Worm (Caenorhabditis elegans) whole organism, young adult: ENCODE results near the gene F26G1.5.

Experiments
- B0336.3 ChIP-seq: fragments of 200-800 bp; sonication (Bioruptor generic); IDR thresholded peaks from 2 replicates; pipeline ENCODE4 v1.3.6; 2022; ENCODE audit warnings: missing genetic modification characterization, missing compliant biosample characterization
- F10E7.11 ChIP-seq: sonication (generic microtip); optimal IDR thresholded peaks from 2 replicates; lab custom pipeline; 2017; ENCODE audit warnings: mild to moderate bottlenecking, missing genetic modification characterization, moderate library complexity, missing compliant biosample characterization
- F37B4.10 ChIP-seq: fragments of 200-800 bp; sonication (Bioruptor generic); IDR thresholded peaks from 2 replicates; pipeline ENCODE4 v1.3.6; 2022; ENCODE audit warnings: missing genetic modification characterization, missing compliant biosample characterization
- F49E8.2 ChIP-seq: sonication (generic microtip); optimal IDR thresholded peaks from 3 replicates; lab custom pipeline; 2017; ENCODE audit warnings: missing genetic modification characterization, mild to moderate bottlenecking, missing compliant biosample characterization, antibody characterized with exemption, moderate library complexity; ENCODE audit not compliant: insufficient read depth
- Y53F4B.3 ChIP-seq: fragments of 200-800 bp; sonication (Bioruptor generic); IDR thresholded peaks from 2 replicates; pipeline ENCODE4 v1.3.6; 2022; ENCODE audit warnings: missing genetic modification reagents, missing genetic modification characterization, missing compliant biosample characterization
- Y67H2A.10 ChIP-seq: fragments of 200-800 bp; sonication (Bioruptor generic); conservative IDR thresholded peaks from 2 replicates; pipeline ENCODE4 v1.3.6; 2022; ENCODE audit warnings: missing genetic modification reagents, missing genetic modification characterization, missing compliant biosample characterization
- ama-1 ChIP-seq, 3 experiments: fragments of 150-350 bp in 1 of 3; sonication (generic microtip) in 2 of 3; optimal IDR thresholded peaks; 2 replicates each; lab custom pipeline; 2014 to 2018; ENCODE audit warnings: missing biosample characterization in 2 of 3, missing genetic modification characterization in 2 of 3, missing genetic modification reagents in 2 of 3
- aptf-3 ChIP-seq: fragments of 200-800 bp; sonication (Bioruptor generic); IDR thresholded peaks from 2 replicates; pipeline ENCODE4 v1.3.6; 2022; ENCODE audit warnings: missing genetic modification characterization, missing compliant biosample characterization
- attf-5 ChIP-seq: fragments of 200-800 bp; sonication (Bioruptor generic); optimal IDR thresholded peaks from 2 replicates; lab custom pipeline; 2018; ENCODE audit warnings: mild to moderate bottlenecking, missing genetic modification characterization, missing compliant biosample characterization
- attf-6 ChIP-seq: fragments of 200-800 bp; sonication (Bioruptor generic); IDR thresholded peaks from 2 replicates; pipeline ENCODE4 v1.3.6; 2022; ENCODE audit warnings: missing genetic modification reagents, missing genetic modification characterization, missing compliant biosample characterization
- bed-1 ChIP-seq: fragments of 200-800 bp; sonication (Bioruptor generic); IDR thresholded peaks from 2 replicates; pipeline ENCODE4 v1.3.6; 2022; ENCODE audit warnings: missing genetic modification reagents, missing genetic modification characterization, missing compliant biosample characterization
- bed-2 ChIP-seq: fragments of 200-800 bp; sonication (Bioruptor generic); IDR thresholded peaks from 2 replicates; pipeline ENCODE4 v1.3.6; 2022; ENCODE audit warnings: missing genetic modification reagents, missing genetic modification characterization, missing compliant biosample characterization
- cebp-1 ChIP-seq, 2 experiments: fragments of 200-800 bp in 1 of 2; sonication (Bioruptor generic) in 1 of 2; sonication (generic microtip) in 1 of 2; IDR thresholded peaks in 1 of 2; optimal IDR thresholded peaks in 1 of 2; 2 replicates each; pipeline versions ENCODE4 v1.3.6 to Lab custom; 2017 to 2022; ENCODE audit warnings: missing compliant biosample characterization in 2 of 2, missing genetic modification characterization in 2 of 2, mild to moderate bottlenecking in 1 of 2, missing genetic modification reagents in 1 of 2, moderate library complexity in 1 of 2
- ceh-100 ChIP-seq: fragments of 200-800 bp; sonication (Bioruptor generic); IDR thresholded peaks from 2 replicates; pipeline ENCODE4 v1.3.6; 2022; ENCODE audit warnings: missing genetic modification reagents, missing genetic modification characterization, missing compliant biosample characterization
- ceh-27 ChIP-seq: fragments of 200-800 bp; sonication (Bioruptor generic); optimal IDR thresholded peaks from 2 replicates; lab custom pipeline; 2018; ENCODE audit warnings: mild to moderate bottlenecking, missing genetic modification characterization, moderate library complexity, missing compliant biosample characterization
- ceh-40 ChIP-seq: fragments of 200-800 bp; sonication (Bioruptor generic); IDR thresholded peaks from 2 replicates; pipeline ENCODE4 v1.3.6; 2022; ENCODE audit warnings: missing genetic modification characterization, missing compliant biosample characterization
- ceh-79 ChIP-seq: sonication (generic microtip); optimal IDR thresholded peaks from 2 replicates; lab custom pipeline; 2017; ENCODE audit warnings: mild to moderate bottlenecking, missing genetic modification characterization, missing compliant biosample characterization
- dpl-1 ChIP-seq: fragments of 150-350 bp; optimal IDR thresholded peaks from 2 replicates; lab custom pipeline; 2014; ENCODE audit warnings: missing biosample characterization, missing genetic modification reagents, missing genetic modification characterization
- efl-1 ChIP-seq: fragments of 150-350 bp; optimal IDR thresholded peaks from 2 replicates; lab custom pipeline; 2014; ENCODE audit warnings: missing biosample characterization, missing genetic modification reagents, missing genetic modification characterization
- egl-18 ChIP-seq: fragments of 200-800 bp; sonication (Bioruptor generic); IDR thresholded peaks from 2 replicates; pipeline ENCODE4 v1.3.6; 2022; ENCODE audit warnings: missing genetic modification reagents, missing genetic modification characterization, missing compliant biosample characterization
- hrde-1 ChIP-seq: sonication (generic microtip); optimal IDR thresholded peaks from 2 replicates; lab custom pipeline; 2016; ENCODE audit warnings: missing genetic modification characterization, mild to moderate bottlenecking, missing compliant biosample characterization, moderate library complexity, missing genotype, missing genetic modification reagents, borderline replicate concordance
- let-526 ChIP-seq: fragments of 200-800 bp; sonication (Bioruptor generic); IDR thresholded peaks from 2 replicates; pipeline ENCODE4 v1.3.6; 2022; ENCODE audit warnings: missing genetic modification reagents, missing genetic modification characterization, missing compliant biosample characterization
- lin-26 ChIP-seq: fragments of 200-800 bp; sonication (Bioruptor generic); IDR thresholded peaks from 2 replicates; pipeline ENCODE4 v1.3.6; 2022; ENCODE audit warnings: missing genetic modification reagents, missing genetic modification characterization, missing compliant biosample characterization
- lin-35 ChIP-seq, 3 experiments: fragments of 150-350 bp in 2 of 3; sonication (generic microtip) in 1 of 3; optimal IDR thresholded peaks; 2 replicates each; lab custom pipeline; 2014 to 2018; ENCODE audit warnings: missing biosample characterization in 3 of 3, missing genetic modification characterization in 3 of 3, missing genetic modification reagents in 3 of 3
- lin-40 ChIP-seq: sonication (generic microtip); optimal IDR thresholded peaks from 2 replicates; lab custom pipeline; 2016; ENCODE audit warnings: missing genetic modification characterization, mild to moderate bottlenecking, missing compliant biosample characterization, missing genotype, missing genetic modification reagents
- lin-54 ChIP-seq: fragments of 200-800 bp; sonication (Bioruptor generic); optimal IDR thresholded peaks from 2 replicates; lab custom pipeline; 2018; ENCODE audit warnings: mild to moderate bottlenecking, missing genetic modification characterization, missing compliant biosample characterization
- madf-10 ChIP-seq: sonication (generic microtip); optimal IDR thresholded peaks from 2 replicates; lab custom pipeline; 2016; ENCODE audit warnings: mild to moderate bottlenecking, missing genetic modification characterization, missing compliant biosample characterization
- madf-6 ChIP-seq: fragments of 200-800 bp; sonication (Bioruptor generic); IDR thresholded peaks from 2 replicates; pipeline ENCODE4 v1.3.6; 2022; ENCODE audit warnings: missing genetic modification reagents, missing genetic modification characterization, missing compliant biosample characterization
- nfya-1 ChIP-seq: sonication (generic microtip); optimal IDR thresholded peaks from 2 replicates; lab custom pipeline; 2017; ENCODE audit warnings: antibody characterized with exemption, missing compliant biosample characterization, missing genetic modification characterization, borderline replicate concordance; ENCODE audit not compliant: insufficient read depth
- nfya-2 ChIP-seq: fragments of 200-800 bp; sonication (Bioruptor generic); IDR thresholded peaks from 2 replicates; pipeline ENCODE4 v1.3.6; 2022; ENCODE audit warnings: missing genetic modification reagents, missing genetic modification characterization, missing compliant biosample characterization
- nhr-179 ChIP-seq: sonication (generic microtip); optimal IDR thresholded peaks from 2 replicates; lab custom pipeline; 2016; ENCODE audit warnings: mild to moderate bottlenecking, missing genetic modification characterization, missing compliant biosample characterization
- nhr-90 ChIP-seq: sonication (generic microtip); optimal IDR thresholded peaks from 2 replicates; lab custom pipeline; 2016; ENCODE audit warnings: missing genotype, mild to moderate bottlenecking, missing genetic modification characterization, missing compliant biosample characterization
- rpc-1 ChIP-seq, 2 experiments: fragments of 150-350 bp in 1 of 2; sonication (generic microtip) in 1 of 2; optimal IDR thresholded peaks; 2 replicates each; lab custom pipeline; 2014 to 2018; ENCODE audit warnings: missing biosample characterization in 1 of 2, missing genetic modification characterization in 1 of 2, missing genetic modification reagents in 1 of 2, missing genotype in 1 of 2
- snpc-4 ChIP-seq, 5 experiments: fragments of 150-350 bp in 1 of 5; sonication (generic microtip) in 4 of 5; optimal IDR thresholded peaks; 2 replicates each; lab custom pipeline; 2014 to 2018; ENCODE audit warnings: missing genetic modification characterization in 5 of 5, missing biosample characterization in 3 of 5, antibody characterized with exemption in 2 of 5, mild to moderate bottlenecking in 2 of 5, missing compliant biosample characterization in 2 of 5, missing genotype in 2 of 5, moderate library complexity in 2 of 5, missing genetic modification reagents in 1 of 5
- unc-130 ChIP-seq: sonication (generic microtip); optimal IDR thresholded peaks from 2 replicates; lab custom pipeline; 2016; ENCODE audit warnings: missing genetic modification reagents, missing genetic modification characterization, missing compliant biosample characterization
- zim-3 ChIP-seq: sonication (generic microtip); optimal IDR thresholded peaks from 2 replicates; lab custom pipeline; 2017; ENCODE audit warnings: mild to moderate bottlenecking, missing genetic modification characterization, moderate library complexity, missing compliant biosample characterization
- ztf-22 ChIP-seq: fragments of 200-800 bp; sonication (Bioruptor generic); optimal IDR thresholded peaks from 2 replicates; lab custom pipeline; 2018; ENCODE audit warnings: mild to moderate bottlenecking, missing genetic modification characterization, moderate library complexity, missing compliant biosample characterization
- ztf-28 ChIP-seq: fragments of 200-800 bp; sonication (Bioruptor generic); IDR thresholded peaks from 2 replicates; pipeline ENCODE4 v1.3.6; 2022; ENCODE audit warnings: missing genetic modification reagents, missing genetic modification characterization, missing compliant biosample characterization

The F26G1.5 gene

DNA sequence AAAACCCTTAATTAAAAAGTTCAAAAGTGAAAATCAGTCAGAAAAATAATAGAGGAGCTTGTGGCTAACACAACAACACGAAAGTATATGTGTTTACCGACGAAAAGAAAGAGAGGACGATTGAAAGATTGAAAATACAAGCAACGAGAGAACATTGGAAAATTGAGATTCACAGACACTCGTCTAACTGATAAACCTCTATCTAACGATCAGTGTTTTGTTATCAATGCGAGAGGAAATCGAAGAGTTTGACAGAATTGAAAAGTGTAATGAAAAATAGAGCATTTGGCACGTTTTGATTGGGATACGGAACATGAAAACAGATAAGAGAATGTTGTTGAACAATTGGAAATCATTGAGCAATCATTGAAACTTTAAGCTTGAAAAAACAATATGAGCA lies 42.5 kb downstream of the F26G1.5 start (continued):
- TF ChIP-seq cebp-1 (GFP tag; IDR thresholded peaks at IDR 0.05; lab: Robert Waterston, UW): no peak
- no peak for TF ChIP-seq cebp-1 (tag; optimal IDR thresholded peaks at IDR 0.05; lab: Kevin White, UChicago)

DNA sequence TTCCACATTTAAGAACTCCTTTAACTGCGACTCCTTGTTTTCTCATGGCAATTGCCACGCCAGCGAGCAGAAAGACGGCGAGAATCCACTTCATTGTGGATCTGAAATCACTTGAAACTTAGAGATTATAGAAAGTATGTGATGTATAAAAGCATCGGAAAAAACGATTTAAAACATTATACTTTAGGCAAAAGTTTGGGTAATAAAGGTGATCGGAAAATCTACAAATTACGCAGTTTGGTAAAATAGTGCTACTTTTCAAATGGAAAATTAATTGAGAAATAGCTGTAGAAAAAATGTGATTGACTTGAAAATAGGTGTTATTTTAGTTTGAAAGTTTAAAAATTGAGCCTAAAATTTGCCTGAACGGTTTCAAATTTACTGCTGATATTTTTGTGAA lies 43.4 kb downstream of the F26G1.5 start, which contains the start of gene ttr-41:
Gene ttr-41, minus strand, starts transcription at position 101 of the 400 bp plus-strand sequence.
- no peak for TF ChIP-seq nfya-2 (GFP tag; lab: Robert Waterston, UW)
- TF ChIP-seq ceh-40 (GFP tag; lab: Robert Waterston, UW): no peak
- TF ChIP-seq ceh-79 (tag; lab: Kevin White, UChicago): no peak
- TF ChIP-seq Y67H2A.10 (GFP tag; lab: Robert Waterston, UW): no peak
- no peak for TF ChIP-seq ceh-27 (GFP tag; lab: Kevin White, UChicago)
- TF ChIP-seq hrde-1: no peak
- TF ChIP-seq snpc-4 (GFP tag; optimal IDR thresholded peaks at IDR 0.05; lab: Kevin White, UChicago): no peak
- TF ChIP-seq snpc-4 (tag; optimal IDR thresholded peaks at IDR 0.05; lab: Kevin White, UChicago): no peak
- no peak for TF ChIP-seq zim-3 (tag; lab: Kevin White, UChicago)
- no peak for TF ChIP-seq F49E8.2
- no peak for TF ChIP-seq lin-40 (tag; lab: Kevin White, UChicago)
- no peak for TF ChIP-seq ztf-28 (GFP tag; lab: Robert Waterston, UW)
- TF ChIP-seq aptf-3 (GFP tag; lab: Robert Waterston, UW): no peak

DNA sequence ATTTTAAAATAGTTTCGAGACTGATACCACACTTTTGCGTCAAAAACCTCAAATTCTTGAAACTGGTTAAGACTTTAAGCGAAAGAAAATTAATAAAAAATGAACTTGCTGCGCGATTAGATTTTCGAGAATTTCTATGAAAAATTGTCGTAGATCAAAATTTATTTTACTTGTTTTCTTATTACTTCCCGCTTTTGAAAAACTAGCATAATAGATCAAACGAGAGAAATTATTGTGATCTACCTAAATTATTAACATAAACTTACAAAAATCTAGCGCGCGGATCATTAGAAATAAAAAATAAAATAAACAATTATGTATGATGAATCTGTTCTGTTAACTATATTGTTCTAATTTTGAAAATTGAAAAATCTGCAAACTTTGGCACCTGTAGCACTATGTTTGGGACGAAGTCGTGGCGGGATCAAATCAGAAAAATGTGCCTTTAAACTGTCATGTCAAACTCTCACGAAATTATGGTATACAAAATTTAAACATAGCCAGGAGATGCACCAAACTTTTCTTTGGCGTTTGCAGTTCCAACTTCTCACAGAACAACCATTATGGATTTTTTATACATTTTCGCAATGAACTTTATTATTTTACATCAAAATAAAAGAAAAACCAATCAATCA lies 44.3 kb downstream of the F26G1.5 start:
- TF ChIP-seq ceh-100 (GFP tag; lab: Robert Waterston, UW) (no peak), unc-130 (peak; percentile 3), ztf-28 (GFP tag; lab: Robert Waterston, UW) (no peak), ceh-79 (tag; lab: Kevin White, UChicago) (no peak), egl-18 (GFP tag; lab: Robert Waterston, UW) (no peak), lin-54 (no peak), B0336.3 (no peak), ztf-22 (GFP tag; lab: Kevin White, UChicago) (no peak), madf-6 (peak; percentile 86; the same call in 1 of the 2 replicates), madf-10 (no peak), nfya-1 (tag; lab: Kevin White, UChicago) (no peak), lin-35 (GFP tag; optimal IDR thresholded peaks at IDR 0.05; lab: Kevin White, UChicago) (peak in 1 of 3 experiments; percentile 12), ama-1 (optimal IDR thresholded peaks at IDR 0.05; lab: Kevin White, UChicago) (peak; percentile 18), ama-1 (GFP tag; optimal IDR thresholded peaks at IDR 0.05; lab: Kevin White, UChicago) (no peak), lin-26 (GFP tag; lab: Robert Waterston, UW) (no peak), F10E7.11 (tag; lab: Kevin White, UChicago) (no peak), F37B4.10 (GFP tag; lab: Robert Waterston, UW) (no peak), Y53F4B.3 (GFP tag; lab: Robert Waterston, UW) (no peak), rpc-1 (optimal IDR thresholded peaks at IDR 0.05; lab: Kevin White, UChicago) (no peak), rpc-1 (tag; optimal IDR thresholded peaks at IDR 0.05; lab: Kevin White, UChicago) (no peak), cebp-1 (GFP tag; IDR thresholded peaks at IDR 0.05; lab: Robert Waterston, UW) (no peak), cebp-1 (tag; optimal IDR thresholded peaks at IDR 0.05; lab: Kevin White, UChicago) (no peak), ceh-27 (GFP tag; lab: Kevin White, UChicago) (no peak), attf-5 (GFP tag; lab: Kevin White, UChicago) (no peak), let-526 (no peak), attf-6 (GFP tag; lab: Robert Waterston, UW) (no peak), nhr-90 (no peak), F49E8.2 (no peak), bed-1 (no peak), efl-1 (peak; percentile 76), nhr-179 (tag; lab: Kevin White, UChicago) (no peak), dpl-1 (GFP tag; lab: Kevin White, UChicago) (peak; percentile 33), bed-2 (GFP tag; lab: Robert Waterston, UW) (no peak)
